Worm (Caenorhabditis elegans): Measurements from ENCODE around the gene T07G12.3.

Gene T07G12.3

ce11 chrIV:10503750-10504232, 29.9 kb upstream of the T07G12.3 start:
- TF ChIP-seq sptf-1 (tag; optimal IDR thresholded peaks at IDR 0.05) (peak; percentile 8), lin-32 (GFP tag; optimal IDR thresholded peaks at IDR 0.05) (no peak), M03D4.4 (tag; optimal IDR thresholded peaks at IDR 0.05) (peak; percentile 33), ces-1 (GFP tag; optimal IDR thresholded peaks at IDR 0.05) (peak; percentile 51), cnd-1 (tag; optimal IDR thresholded peaks at IDR 0.05) (peak; percentile 4), hlh-1 (tag; optimal IDR thresholded peaks at IDR 0.05) (peak; percentile 34), drap-1 (GFP tag; optimal IDR thresholded peaks at IDR 0.05) (peak; percentile 9), unc-62 (GFP tag; optimal IDR thresholded peaks at IDR 0.05) (peak; percentile 33), mep-1 (tag; optimal IDR thresholded peaks at IDR 0.05) (no peak), pha-4 (tag; optimal IDR thresholded peaks at IDR 0.05) (peak; percentile 19), unc-120 (tag; optimal IDR thresholded peaks at IDR 0.05; ENCODE audit: poor library complexity, severe bottlenecking) (peak; percentile 90), ceh-83 (GFP tag; optimal IDR thresholded peaks at IDR 0.05) (no peak), mls-2 (tag; optimal IDR thresholded peaks at IDR 0.05) (peak; percentile 13)

- no peak for TF ChIP-seq nhr-12 (tag; optimal IDR thresholded peaks at IDR 0.05)
- no peak for TF ChIP-seq nhr-2 (tag; optimal IDR thresholded peaks at IDR 0.05)
- TF ChIP-seq snpc-4 (tag; optimal IDR thresholded peaks at IDR 0.05) = no peak
- TF ChIP-seq ces-1 (GFP tag; optimal IDR thresholded peaks at IDR 0.05) = peak; percentile 70
- TF ChIP-seq unc-62 (GFP tag; optimal IDR thresholded peaks at IDR 0.05) = peak; percentile 4
- TF ChIP-seq unc-120 (tag; optimal IDR thresholded peaks at IDR 0.05; ENCODE audit: poor library complexity, severe bottlenecking) = peak; percentile 0
- TF ChIP-seq ham-2 (GFP tag; optimal IDR thresholded peaks at IDR 0.05) = no peak
These were observed 28.7 kb upstream of the T07G12.3 start for ce11 chrIV:10505016-10505415.

ce11 chrIV:10506016-10506415, 27.7 kb upstream of the T07G12.3 start:
- TF ChIP-seq ceh-39 (tag; optimal IDR thresholded peaks at IDR 0.05) (no peak), ces-1 (GFP tag; optimal IDR thresholded peaks at IDR 0.05) (peak; percentile 55)

- TF ChIP-seq nhr-2 (tag; optimal IDR thresholded peaks at IDR 0.05) = no peak
- TF ChIP-seq M03D4.4 (tag; optimal IDR thresholded peaks at IDR 0.05) = no peak
- no peak for TF ChIP-seq drap-1 (GFP tag; optimal IDR thresholded peaks at IDR 0.05)
- TF ChIP-seq elt-1 (tag; optimal IDR thresholded peaks at IDR 0.05; ENCODE audit: borderline replicate concordance, insufficient read depth) = no peak
- TF ChIP-seq ham-2 (GFP tag; optimal IDR thresholded peaks at IDR 0.05) = no peak
- TF ChIP-seq mab-5 (tag; optimal IDR thresholded peaks at IDR 0.05) = no peak
- TF ChIP-seq ces-1 (GFP tag; optimal IDR thresholded peaks at IDR 0.05) = peak; percentile 68
These were observed 26.2 kb upstream of the T07G12.3 start for ce11 chrIV:10507586-10507985.

DNA sequence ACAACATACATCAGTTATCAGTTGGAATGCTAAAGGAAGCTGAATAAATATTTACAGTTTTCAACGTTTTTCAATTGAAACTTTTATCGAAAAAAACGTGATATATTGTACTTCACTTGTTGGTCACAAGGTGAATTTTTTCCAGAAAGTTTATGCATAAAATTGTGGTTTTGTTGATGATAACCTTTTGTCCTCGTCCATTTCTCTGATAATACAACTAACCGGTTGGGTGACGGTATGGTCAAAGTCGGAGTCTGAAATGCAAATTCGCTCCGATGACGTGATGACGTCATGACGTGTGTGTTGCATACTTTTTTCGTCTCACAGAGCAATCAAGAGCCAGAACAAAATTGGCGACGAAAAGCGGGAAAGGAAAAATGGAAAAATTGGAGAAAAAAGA, 22.3 kb upstream of the T07G12.3 start:
- TF ChIP-seq mep-1 (tag; optimal IDR thresholded peaks at IDR 0.05) (no peak), zip-8 (tag; optimal IDR thresholded peaks at IDR 0.05) (peak; percentile 70)

DNA sequence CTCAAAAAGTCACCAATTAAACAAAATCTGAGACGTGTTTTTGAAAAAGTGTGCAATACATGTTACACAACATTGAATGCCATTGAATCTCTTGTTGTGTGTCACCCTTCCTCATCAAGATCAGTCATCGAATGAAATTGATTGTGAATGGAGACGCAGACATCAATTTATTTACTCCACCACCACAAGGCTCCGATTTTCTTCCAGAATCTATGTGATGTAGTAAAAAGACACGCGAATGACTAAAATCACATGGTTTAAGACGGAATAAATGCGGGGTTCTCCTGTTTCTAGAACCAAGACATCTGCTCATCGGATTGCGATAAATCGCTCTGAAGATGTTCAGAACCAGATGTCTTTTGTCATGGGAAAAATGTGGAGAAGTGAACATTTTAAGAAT, 21.0 kb upstream of the T07G12.3 start:
- TF ChIP-seq unc-62 (GFP tag; optimal IDR thresholded peaks at IDR 0.05) (peak; percentile 73), snpc-4 (tag; optimal IDR thresholded peaks at IDR 0.05) (no peak), ces-1 (GFP tag; optimal IDR thresholded peaks at IDR 0.05) (no peak)

DNA sequence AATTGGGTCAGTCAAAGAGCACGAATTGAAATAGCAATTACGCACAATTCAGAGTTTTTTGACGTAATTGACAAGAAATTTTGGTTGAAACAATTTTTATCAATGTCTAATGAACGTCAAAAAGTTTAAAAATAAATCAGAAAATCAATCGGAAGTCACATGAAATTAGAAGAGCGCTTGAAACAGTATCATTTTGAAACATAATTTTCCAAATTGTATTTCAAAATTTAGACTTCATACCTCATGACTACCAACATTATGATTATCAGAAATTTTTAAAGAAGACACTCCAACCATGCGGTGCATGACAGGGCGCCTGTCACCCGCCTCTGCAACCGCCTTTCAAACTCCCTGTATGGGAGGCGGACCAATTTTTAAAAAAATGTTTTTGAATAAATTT, 20.5 kb upstream of the T07G12.3 start:
- TF ChIP-seq mls-2 (tag; optimal IDR thresholded peaks at IDR 0.05) = no peak
- no peak for TF ChIP-seq unc-62 (GFP tag; optimal IDR thresholded peaks at IDR 0.05)

DNA sequence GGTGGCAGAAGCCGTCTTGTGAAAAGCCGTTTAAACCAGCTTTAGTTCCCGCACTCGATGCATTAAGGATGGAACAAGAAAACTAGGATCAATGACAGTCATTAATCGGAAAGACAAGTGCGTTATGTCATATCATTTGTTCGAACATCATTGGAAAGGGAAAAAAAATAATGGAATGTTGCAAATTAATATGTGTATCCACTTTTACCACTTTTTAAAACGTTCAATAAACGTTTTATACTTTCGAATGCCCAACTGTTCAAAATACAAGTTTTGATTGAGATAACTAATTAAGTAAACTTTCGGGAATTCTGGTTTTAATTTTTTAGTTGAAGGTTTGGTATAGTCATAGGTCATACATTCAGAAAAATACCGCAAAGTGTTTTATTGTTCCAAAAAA, 18.6 kb upstream of the T07G12.3 start, which contains the start of gene C02F4.4:
C02F4.4 (minus strand) TSS at position 101 of the 400 bp plus-strand sequence.
- TF ChIP-seq ces-1 (GFP tag; optimal IDR thresholded peaks at IDR 0.05) = no peak
- TF ChIP-seq drap-1 (GFP tag; optimal IDR thresholded peaks at IDR 0.05) = no peak
- no peak for TF ChIP-seq elt-1 (tag; optimal IDR thresholded peaks at IDR 0.05; ENCODE audit: borderline replicate concordance, insufficient read depth)
- no peak for TF ChIP-seq tbx-8 (GFP tag; optimal IDR thresholded peaks at IDR 0.05)
- no peak for TF ChIP-seq nhr-2 (tag; optimal IDR thresholded peaks at IDR 0.05)
- TF ChIP-seq cnd-1 (tag; optimal IDR thresholded peaks at IDR 0.05) = no peak
- TF ChIP-seq blmp-1 (tag; optimal IDR thresholded peaks at IDR 0.05) = no peak
- no peak for TF ChIP-seq mls-2 (tag; optimal IDR thresholded peaks at IDR 0.05)
- TF ChIP-seq nhr-237 (tag; optimal IDR thresholded peaks at IDR 0.05) = no peak

Data from whole organism, mixed stage, embryonic.